Worm (Caenorhabditis elegans): Measurements from ENCODE around the gene F21A3.11.

DNA sequence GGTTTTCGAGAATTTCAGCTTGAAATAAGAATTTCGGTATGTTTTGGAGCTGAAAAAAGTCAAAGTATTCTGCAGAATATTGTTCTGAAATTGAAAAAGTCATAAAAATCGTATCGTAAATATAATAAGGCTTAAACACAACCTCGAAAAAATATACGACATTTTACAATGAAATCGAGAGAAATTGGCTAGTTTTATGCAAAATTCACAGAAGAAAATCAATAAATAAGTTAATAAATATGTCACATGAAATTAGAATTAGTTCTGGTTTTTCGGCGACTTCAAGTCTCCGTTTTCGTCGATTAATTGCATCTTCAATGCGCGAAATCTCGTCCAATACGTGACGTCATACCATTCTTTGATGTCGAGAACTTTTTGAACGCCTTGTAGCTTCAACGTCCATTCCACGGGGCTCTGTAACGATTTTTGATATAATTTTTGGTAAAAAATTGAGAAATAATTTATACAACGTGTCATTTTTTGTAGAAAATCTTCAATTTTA, 44.4 kb upstream of the F21A3.11 start, which contains the start of gene atx-3:
- TF ChIP-seq flt-1 (GFP tag; IDR thresholded peaks at IDR 0.05) (no peak), klf-2 (GFP tag; conservative IDR thresholded peaks at IDR 0.05) (no peak), cog-1 (tag; optimal IDR thresholded peaks at IDR 0.05) (no peak), ztf-29 (GFP tag; IDR thresholded peaks at IDR 0.05) (no peak), med-1 (GFP tag; optimal IDR thresholded peaks at IDR 0.05; ENCODE audit: insufficient read depth) (no peak), ref-1 (GFP tag; conservative IDR thresholded peaks at IDR 0.05) (no peak), ztf-23 (GFP tag; IDR thresholded peaks at IDR 0.05) (no peak)

Measured in whole organism, midembryonic.